Fruit fly (Drosophila melanogaster): ENCODE results near the gene Syx17.

Syx17 gene

dm6 chr3L:4384326-4384662, 19.0 kb upstream of the Syx17 start, which contains the start of gene slow (continued):
- no peak for TF ChIP-seq Fer1 (GFP tag; optimal IDR thresholded peaks at IDR 0.05)
- no peak for TF ChIP-seq bsh (GFP tag; optimal IDR thresholded peaks at IDR 0.05)
- no peak for TF ChIP-seq CG16863 (GFP tag; optimal IDR thresholded peaks at IDR 0.05)
- TF ChIP-seq Dp (GFP tag; optimal IDR thresholded peaks at IDR 0.05): no peak
- TF ChIP-seq eve (GFP tag; optimal IDR thresholded peaks at IDR 0.05): no peak
- TF ChIP-seq CG43689 (GFP tag; IDR thresholded peaks at IDR 0.05): no peak
- no peak for TF ChIP-seq bowl (GFP tag; IDR thresholded peaks at IDR 0.05)
- no peak for TF ChIP-seq crc (GFP tag; optimal IDR thresholded peaks at IDR 0.05)
- no peak for TF ChIP-seq fd102C (GFP tag; optimal IDR thresholded peaks at IDR 0.05)
- TF ChIP-seq gt (GFP tag; IDR thresholded peaks at IDR 0.05): no peak
- TF ChIP-seq Opbp (GFP tag; IDR thresholded peaks at IDR 0.05; ENCODE audit: partially characterized antibody): no peak
- no peak for TF ChIP-seq CG9437 (GFP tag; optimal IDR thresholded peaks at IDR 0.05)
- no peak for TF ChIP-seq Spps (tag; optimal IDR thresholded peaks at IDR 0.05)
- no peak for TF ChIP-seq MBD-R2 (GFP tag; IDR thresholded peaks at IDR 0.05)
- peak; percentile 58 for TF ChIP-seq CG7271 (tag; optimal IDR thresholded peaks at IDR 0.05)
- TF ChIP-seq CG33213 (GFP tag; optimal IDR thresholded peaks at IDR 0.05): no peak
- TF ChIP-seq HHEX (GFP tag; optimal IDR thresholded peaks at IDR 0.05): no peak
- no peak for TF ChIP-seq CG10462 (GFP tag; optimal IDR thresholded peaks at IDR 0.05)
- TF ChIP-seq CG9609 (GFP tag; optimal IDR thresholded peaks at IDR 0.05): no peak

DNA sequence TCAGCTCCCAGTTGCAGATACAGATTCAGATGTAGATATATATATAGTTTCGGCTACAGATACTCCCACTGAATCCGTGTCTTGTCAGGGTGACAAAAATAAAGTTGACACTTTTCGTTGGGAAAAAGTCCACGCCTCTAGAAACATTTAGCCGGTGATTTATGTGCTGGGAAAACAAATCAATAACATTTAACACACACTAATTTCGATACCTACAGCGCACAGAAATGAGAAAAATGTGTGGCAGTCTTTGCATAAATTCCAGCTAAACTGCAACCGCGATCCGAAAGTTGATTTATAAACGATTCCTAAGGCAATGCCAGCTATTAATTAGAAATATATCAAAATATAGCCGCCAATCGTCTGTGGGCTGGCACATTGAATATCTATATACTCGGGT, 15.1 kb upstream of the Syx17 start:
- TF ChIP-seq Side (GFP tag; optimal IDR thresholded peaks at IDR 0.05) (no peak), gsb-n (tag; optimal IDR thresholded peaks at IDR 0.05) (no peak), CG16779 (GFP tag; IDR thresholded peaks at IDR 0.05) (no peak), CG11085 (GFP tag; IDR thresholded peaks at IDR 0.05) (no peak), ci (GFP tag; IDR thresholded peaks at IDR 0.05) (no peak), inv (GFP tag; IDR thresholded peaks at IDR 0.05; ENCODE audit: partially characterized antibody) (no peak), tio (GFP tag; optimal IDR thresholded peaks at IDR 0.05) (no peak), kah (GFP tag; optimal IDR thresholded peaks at IDR 0.05) (no peak), insv (GFP tag; optimal IDR thresholded peaks at IDR 0.05) (no peak), pum (GFP tag; optimal IDR thresholded peaks at IDR 0.05) (no peak), stc (GFP tag; IDR thresholded peaks at IDR 0.05) (no peak), wdn (GFP tag; IDR thresholded peaks at IDR 0.05) (no peak), sd (tag; optimal IDR thresholded peaks at IDR 0.05) (peak; percentile 87), Sry-β (GFP tag; optimal IDR thresholded peaks at IDR 0.05) (no peak), vnd (GFP tag; IDR thresholded peaks at IDR 0.05; ENCODE audit: partially characterized antibody) (no peak), sens (GFP tag) (peak; percentile 65), CG11456 (GFP tag; IDR thresholded peaks at IDR 0.05) (no peak), CG7786 (GFP tag; optimal IDR thresholded peaks at IDR 0.05) (no peak), odd (GFP tag; optimal IDR thresholded peaks at IDR 0.05) (no peak), Ets65A (GFP tag) (peak; percentile 63), CG18011 (GFP tag; optimal IDR thresholded peaks at IDR 0.05) (no peak), sr (GFP tag; IDR thresholded peaks at IDR 0.05) (peak; percentile 68; the same call in 2 of the 3 replicates), NK7.1 (GFP tag; optimal IDR thresholded peaks at IDR 0.05) (no peak), eve (GFP tag; optimal IDR thresholded peaks at IDR 0.05) (no peak), row (GFP tag; IDR thresholded peaks at IDR 0.05) (0 out of 3 replicates have a peak, but pooled peaks have one; percentile 1)
